Worm (Caenorhabditis elegans) whole organism, mixed stage, embryonic: ENCODE measurements around the gene sra-33.

Experiments
- M03D4.4 ChIP-seq: sonication (generic microtip); optimal IDR thresholded peaks from 2 replicates; lab custom pipeline; 2017; ENCODE audit warnings: mild to moderate bottlenecking, missing genetic modification characterization, missing compliant biosample characterization
- blmp-1 ChIP-seq: fragments of 150-350 bp; optimal IDR thresholded peaks from 2 replicates; lab custom pipeline; 2014; ENCODE audit warnings: missing biosample characterization, missing genetic modification characterization
- ceh-39 ChIP-seq: fragments of 150-350 bp; optimal IDR thresholded peaks from 2 replicates; lab custom pipeline; 2014; ENCODE audit warnings: missing biosample characterization, missing genetic modification characterization
- ceh-43 ChIP-seq: fragments of 200-800 bp; sonication (Bioruptor generic); optimal IDR thresholded peaks from 2 replicates; lab custom pipeline; 2018; ENCODE audit warnings: mild to moderate bottlenecking, missing genetic modification characterization, moderate library complexity, missing compliant biosample characterization
- ceh-83 ChIP-seq: fragments of 200-800 bp; sonication (Bioruptor generic); optimal IDR thresholded peaks from 2 replicates; lab custom pipeline; 2018; ENCODE audit warnings: mild to moderate bottlenecking, missing genetic modification characterization, missing compliant biosample characterization
- ces-1 ChIP-seq: fragments of 150-350 bp; optimal IDR thresholded peaks from 2 replicates; lab custom pipeline; 2014; ENCODE audit warnings: missing biosample characterization, missing genetic modification reagents, missing genetic modification characterization
- cnd-1 ChIP-seq: fragments of 200-800 bp; sonication (Bioruptor generic); optimal IDR thresholded peaks from 2 replicates; lab custom pipeline; 2018; ENCODE audit warnings: mild to moderate bottlenecking, missing genetic modification characterization, missing compliant biosample characterization
- drap-1 ChIP-seq: fragments of 200-800 bp; sonication (Bioruptor generic); optimal IDR thresholded peaks from 3 replicates; lab custom pipeline; 2018; ENCODE audit warnings: mild to moderate bottlenecking, missing genetic modification characterization, missing compliant biosample characterization
- elt-1 ChIP-seq: sonication (generic microtip); optimal IDR thresholded peaks from 2 replicates; lab custom pipeline; 2017; ENCODE audit warnings: missing genetic modification characterization, mild to moderate bottlenecking, missing compliant biosample characterization, antibody characterized with exemption, moderate library complexity, borderline replicate concordance; ENCODE audit not compliant: insufficient read depth
- elt-3 ChIP-seq: fragments of 150-350 bp; optimal IDR thresholded peaks from 2 replicates; lab custom pipeline; 2014; ENCODE audit warnings: missing biosample characterization, missing genetic modification characterization
- flh-1 ChIP-seq: fragments of 200-800 bp; sonication (Bioruptor generic); optimal IDR thresholded peaks from 2 replicates; lab custom pipeline; 2018; ENCODE audit warnings: mild to moderate bottlenecking, missing genetic modification characterization, moderate library complexity, missing compliant biosample characterization
- ham-2 ChIP-seq: fragments of 200-800 bp; sonication (Bioruptor generic); optimal IDR thresholded peaks from 2 replicates; lab custom pipeline; 2018; ENCODE audit warnings: mild to moderate bottlenecking, missing genetic modification characterization, missing compliant biosample characterization
- hlh-1 ChIP-seq: fragments of 150-350 bp; optimal IDR thresholded peaks from 2 replicates; lab custom pipeline; 2014; ENCODE audit warnings: missing biosample characterization, missing genetic modification reagents, missing genetic modification characterization
- lin-13 ChIP-seq: fragments of 150-350 bp; optimal IDR thresholded peaks from 2 replicates; lab custom pipeline; 2014; ENCODE audit warnings: missing biosample characterization, missing genetic modification characterization
- lin-32 ChIP-seq: fragments of 200-800 bp; sonication (Bioruptor generic); optimal IDR thresholded peaks from 2 replicates; lab custom pipeline; 2018; ENCODE audit warnings: mild to moderate bottlenecking, missing genetic modification characterization, missing compliant biosample characterization
- lsy-2 ChIP-seq: fragments of 150-350 bp; optimal IDR thresholded peaks from 2 replicates; lab custom pipeline; 2014; ENCODE audit warnings: missing biosample characterization, missing genetic modification characterization
- mab-5 ChIP-seq: fragments of 150-350 bp; optimal IDR thresholded peaks from 2 replicates; lab custom pipeline; 2014; ENCODE audit warnings: missing biosample characterization, missing genetic modification characterization
- mep-1 ChIP-seq: fragments of 150-350 bp; optimal IDR thresholded peaks from 2 replicates; lab custom pipeline; 2017; ENCODE audit warnings: missing biosample characterization, missing genetic modification reagents, missing genetic modification characterization, inconsistent platforms
- mls-2 ChIP-seq: sonication (generic microtip); optimal IDR thresholded peaks from 2 replicates; lab custom pipeline; 2016; ENCODE audit warnings: mild to moderate bottlenecking, missing genetic modification characterization, moderate library complexity, missing compliant biosample characterization
- nhr-12 ChIP-seq: fragments of 150-350 bp; optimal IDR thresholded peaks from 2 replicates; lab custom pipeline; 2014; ENCODE audit warnings: missing biosample characterization, missing genetic modification characterization
- nhr-2 ChIP-seq: fragments of 150-350 bp; optimal IDR thresholded peaks from 2 replicates; lab custom pipeline; 2014; ENCODE audit warnings: missing biosample characterization, missing genetic modification characterization
- nhr-237 ChIP-seq: fragments of 150-350 bp; optimal IDR thresholded peaks from 2 replicates; lab custom pipeline; 2014; ENCODE audit warnings: missing biosample characterization, missing genetic modification characterization
- nhr-28 ChIP-seq: fragments of 150-350 bp; optimal IDR thresholded peaks from 2 replicates; lab custom pipeline; 2014; ENCODE audit warnings: missing biosample characterization, missing genetic modification characterization
- nhr-76 ChIP-seq: sonication (generic microtip); optimal IDR thresholded peaks from 2 replicates; lab custom pipeline; 2017; ENCODE audit warnings: missing biosample characterization, missing genetic modification characterization
- pha-4 ChIP-seq: fragments of 150-350 bp; optimal IDR thresholded peaks from 2 replicates; lab custom pipeline; 2018; ENCODE audit warnings: missing biosample characterization, missing genetic modification reagents, missing genetic modification characterization
- sem-2 ChIP-seq: fragments of 200-800 bp; sonication (Bioruptor generic); optimal IDR thresholded peaks from 2 replicates; lab custom pipeline; 2018; ENCODE audit warnings: mild to moderate bottlenecking, missing genetic modification characterization, missing compliant biosample characterization
- sptf-1 ChIP-seq: sonication (generic microtip); optimal IDR thresholded peaks from 2 replicates; lab custom pipeline; 2017; ENCODE audit warnings: mild to moderate bottlenecking, missing genetic modification characterization, moderate library complexity, missing compliant biosample characterization
- unc-120 ChIP-seq: sonication (generic microtip); optimal IDR thresholded peaks from 2 replicates; lab custom pipeline; 2017; ENCODE audit warnings: missing genetic modification characterization, missing compliant biosample characterization; ENCODE audit not compliant: poor library complexity, severe bottlenecking
- unc-39 ChIP-seq: fragments of 150-350 bp; optimal IDR thresholded peaks from 2 replicates; lab custom pipeline; 2014; ENCODE audit warnings: missing biosample characterization, missing genetic modification characterization
- unc-62 ChIP-seq: fragments of 150-350 bp; optimal IDR thresholded peaks from 2 replicates; lab custom pipeline; 2014; ENCODE audit warnings: missing biosample characterization, missing genetic modification reagents, missing genetic modification characterization
- zip-8 ChIP-seq: fragments of 150-350 bp; optimal IDR thresholded peaks from 2 replicates; lab custom pipeline; 2014; ENCODE audit warnings: missing biosample characterization, missing genetic modification characterization

The sra-33 gene

DNA sequence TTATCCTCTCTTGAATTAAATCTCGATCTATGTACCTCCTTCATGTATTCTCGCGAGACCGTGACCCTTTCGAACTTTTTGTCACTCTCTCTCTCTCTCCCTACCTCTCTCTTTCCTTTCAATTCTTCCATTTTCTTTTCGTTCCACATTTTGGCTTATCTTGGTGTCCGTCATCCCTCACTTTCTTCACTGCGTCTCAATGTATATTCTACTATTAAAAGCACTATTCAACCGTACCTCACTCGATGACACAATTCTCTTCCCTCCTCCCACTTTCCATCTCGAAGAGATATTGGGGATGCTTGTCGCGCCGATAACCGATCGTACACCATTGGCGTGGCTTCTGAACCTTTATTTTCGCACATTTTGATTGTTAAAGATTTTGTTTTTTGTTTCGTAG is 26.4 kb downstream of the sra-33 start:
- TF ChIP-seq nhr-28 (no peak), blmp-1 (tag; lab: Kevin White, UChicago) (peak; percentile 66), ceh-83 (GFP tag; lab: Kevin White, UChicago) (no peak), elt-1 (tag; lab: Kevin White, UChicago) (no peak)

- TF ChIP-seq lin-32 (GFP tag; lab: Kevin White, UChicago) (no peak), nhr-2 (no peak), lin-13 (no peak), zip-8 (tag; lab: Kevin White, UChicago) (no peak), ham-2 (no peak), sem-2 (no peak), nhr-28 (no peak), mab-5 (tag; lab: Kevin White, UChicago) (no peak), ceh-43 (GFP tag; lab: Kevin White, UChicago) (no peak), ceh-83 (GFP tag; lab: Kevin White, UChicago) (no peak), mep-1 (no peak), blmp-1 (tag; lab: Kevin White, UChicago) (no peak), elt-1 (tag; lab: Kevin White, UChicago) (no peak), ces-1 (GFP tag; lab: Kevin White, UChicago) (no peak)
Measured at ce11 chrII:4507669-4508068, 29.4 kb downstream of the sra-33 start.

ce11 chrII:4506552-4507291 is 30.3 kb downstream of the sra-33 start:
- peak; percentile 85 for TF ChIP-seq ces-1 (GFP tag; lab: Kevin White, UChicago)
- TF ChIP-seq M03D4.4 (tag; lab: Kevin White, UChicago): no peak
- peak; percentile 86 for TF ChIP-seq hlh-1 (tag; lab: Kevin White, UChicago)
- TF ChIP-seq nhr-28: no peak
- peak; percentile 65 for TF ChIP-seq unc-120 (tag; lab: Kevin White, UChicago)
- TF ChIP-seq unc-62 (GFP tag; lab: Kevin White, UChicago): no peak
- TF ChIP-seq pha-4 (tag; lab: Kevin White, UChicago): no peak
- TF ChIP-seq elt-3 (tag; lab: Kevin White, UChicago): no peak
- TF ChIP-seq cnd-1 (tag; lab: Kevin White, UChicago): no peak
- TF ChIP-seq lsy-2 (tag; lab: Kevin White, UChicago): peak; percentile 17
- TF ChIP-seq, all 35 proteins: peak for 4

ce11 chrII:4505097-4505626 is 31.9 kb downstream of the sra-33 start, which contains the start of gene camt-1:
TSS of gene camt-1 (minus strand) at chrII:4505147.
- TF ChIP-seq lin-13 (no peak), nhr-76 (tag; lab: Kevin White, UChicago) (no peak), cnd-1 (tag; lab: Kevin White, UChicago) (no peak), flh-1 (GFP tag; lab: Kevin White, UChicago) (no peak), ceh-83 (GFP tag; lab: Kevin White, UChicago) (no peak), hlh-1 (tag; lab: Kevin White, UChicago) (no peak), nhr-237 (tag; lab: Kevin White, UChicago) (no peak), mep-1 (no peak), ceh-39 (tag; lab: Kevin White, UChicago) (no peak), sptf-1 (tag; lab: Kevin White, UChicago) (no peak), ceh-43 (GFP tag; lab: Kevin White, UChicago) (no peak), pha-4 (tag; lab: Kevin White, UChicago) (no peak), elt-3 (tag; lab: Kevin White, UChicago) (no peak), unc-62 (GFP tag; lab: Kevin White, UChicago) (no peak), unc-120 (tag; lab: Kevin White, UChicago) (no peak), nhr-12 (tag; lab: Kevin White, UChicago) (no peak), blmp-1 (tag; lab: Kevin White, UChicago) (no peak), drap-1 (GFP tag; lab: Kevin White, UChicago) (no peak), lsy-2 (tag; lab: Kevin White, UChicago) (no peak)

ce11 chrII:4495844-4496243 is 41.2 kb downstream of the sra-33 start:
- TF ChIP-seq nhr-237 (tag; lab: Kevin White, UChicago): no peak
- TF ChIP-seq mls-2: no peak
- TF ChIP-seq blmp-1 (tag; lab: Kevin White, UChicago): no peak
- TF ChIP-seq zip-8 (tag; lab: Kevin White, UChicago): no peak
- TF ChIP-seq cnd-1 (tag; lab: Kevin White, UChicago): no peak
- no peak for TF ChIP-seq unc-39
- no peak for TF ChIP-seq nhr-2
- TF ChIP-seq, all 35 proteins: peak for 0
